Worm (Caenorhabditis elegans): ENCODE data around the gene T18D3.1.

T18D3.1 gene

ce11 chrX:12458021-12458420, 3.5 kb downstream of the T18D3.1 start (continued):
- TF ChIP-seq nhr-6 (tag; optimal IDR thresholded peaks at IDR 0.05) (peak; percentile 20), nhr-28 (tag; optimal IDR thresholded peaks at IDR 0.05) (peak; percentile 26), nhr-10 (tag; optimal IDR thresholded peaks at IDR 0.05) (peak; percentile 5), aha-1 (tag) (peak; percentile 72), R02D3.7 (tag; optimal IDR thresholded peaks at IDR 0.05) (peak; percentile 24), snpc-4 (tag; optimal IDR thresholded peaks at IDR 0.05) (no peak), zag-1 (tag; optimal IDR thresholded peaks at IDR 0.05) (no peak), D1046.2 (GFP tag; IDR thresholded peaks at IDR 0.05) (no peak), F37D6.2 (tag; optimal IDR thresholded peaks at IDR 0.05) (no peak), fkh-10 (GFP tag; optimal IDR thresholded peaks at IDR 0.05) (no peak), daf-16 (GFP tag; optimal IDR thresholded peaks at IDR 0.05) (peak; percentile 23 to 81), daf-16 (tag; optimal IDR thresholded peaks at IDR 0.05) (peak; percentile 73), F26F4.8 (GFP tag; conservative IDR thresholded peaks at IDR 0.05) (peak; percentile 86), ZK337.2 (GFP tag; IDR thresholded peaks at IDR 0.05) (peak; percentile 48; the same call in 1 of the 2 replicates), dve-1 (tag; optimal IDR thresholded peaks at IDR 0.05; ENCODE audit: insufficient read depth) (peak; percentile 42), nhr-76 (tag; optimal IDR thresholded peaks at IDR 0.05) (no peak), php-3 (GFP tag; IDR thresholded peaks at IDR 0.05) (peak; percentile 58; the same call in 1 of the 2 replicates), dmd-6 (GFP tag; IDR thresholded peaks at IDR 0.05) (peak; percentile 69), pqm-1 (tag; optimal IDR thresholded peaks at IDR 0.05) (no peak), ama-1 (optimal IDR thresholded peaks at IDR 0.05) (no peak), hmg-1.1 (GFP tag; IDR thresholded peaks at IDR 0.05) (peak; percentile 70), rbr-2 (tag; optimal IDR thresholded peaks at IDR 0.05) (no peak), set-16 (GFP tag; IDR thresholded peaks at IDR 0.05) (no peak), Y48G9A.11 (GFP tag; IDR thresholded peaks at IDR 0.05) (peak; percentile 71; the same call in 1 of the 2 replicates), egl-27 (tag; optimal IDR thresholded peaks at IDR 0.05) (no peak), daf-8 (GFP tag; IDR thresholded peaks at IDR 0.05) (no peak), F49E8.2 (tag; optimal IDR thresholded peaks at IDR 0.05; ENCODE audit: borderline replicate concordance) (peak; percentile 71), spr-1 (tag; optimal IDR thresholded peaks at IDR 0.05) (peak; percentile 79), mdt-29 (GFP tag; IDR thresholded peaks at IDR 0.05) (0 out of 2 replicates have a peak, but pooled peaks have one; percentile 44), nhr-48 (tag; optimal IDR thresholded peaks at IDR 0.05) (peak; percentile 71), lim-7 (GFP tag; IDR thresholded peaks at IDR 0.05) (peak; percentile 90), aly-2 (tag; optimal IDR thresholded peaks at IDR 0.05) (peak; percentile 64), madf-9 (GFP tag; conservative IDR thresholded peaks at IDR 0.05) (peak; percentile 85), ceh-62 (tag; optimal IDR thresholded peaks at IDR 0.05) (no peak), lsy-2 (tag; optimal IDR thresholded peaks at IDR 0.05) (no peak), mep-1 (tag; optimal IDR thresholded peaks at IDR 0.05) (peak; percentile 77), attf-4 (tag; optimal IDR thresholded peaks at IDR 0.05) (no peak), hif-1 (tag; optimal IDR thresholded peaks at IDR 0.05) (peak; percentile 9 to 78), mdl-1 (tag; optimal IDR thresholded peaks at IDR 0.05) (peak in 1 of 2 experiments; percentile 3), skn-1 (tag; optimal IDR thresholded peaks at IDR 0.05) (no peak), unc-39 (tag; optimal IDR thresholded peaks at IDR 0.05) (no peak), ztf-7 (tag; optimal IDR thresholded peaks at IDR 0.05) (peak; percentile 74), ceh-44 (GFP tag; IDR thresholded peaks at IDR 0.05) (peak; percentile 75; the same call in 1 of the 2 replicates), ceh-20 (GFP tag; IDR thresholded peaks at IDR 0.05) (peak; percentile 64; the same call in 1 of the 2 replicates), F44E2.7 (GFP tag; IDR thresholded peaks at IDR 0.05) (0 out of 2 replicates have a peak, but pooled peaks have one; percentile 13), ctbp-1 (GFP tag; IDR thresholded peaks at IDR 0.05) (peak; percentile 52; the same call in 1 of the 2 replicates), nhr-77 (tag; optimal IDR thresholded peaks at IDR 0.05) (peak; percentile 19), ceh-28 (tag; optimal IDR thresholded peaks at IDR 0.05) (no peak), snpc-1.2 (GFP tag; IDR thresholded peaks at IDR 0.05) (no peak; the same call in 1 of the 2 replicates), ceh-82 (tag; optimal IDR thresholded peaks at IDR 0.05) (no peak), lin-1 (GFP tag; IDR thresholded peaks at IDR 0.05) (peak; percentile 69; the same call in 1 of the 2 replicates), saeg-2 (GFP tag; IDR thresholded peaks at IDR 0.05) (0 out of 2 replicates have a peak, but pooled peaks have one; percentile 40), Y75B8A.6 (GFP tag; IDR thresholded peaks at IDR 0.05) (no peak)

All from whole organism, L4 larva.